Fruit fly (Drosophila melanogaster) whole organism, embryonic: ENCODE data around the gene NimC1.
A peak's percentile ranks its signal among the peaks of the same experiment; 100 is the strongest.

ENCODE experiments used
- Adf1 ChIP-seq: fragments of 200-800 bp; sonication (Bioruptor generic); IDR thresholded peaks from 2 replicates; pipeline ENCODE4 v1.3.6; 2022; ENCODE audit warnings: missing biosample characterization, missing genetic modification characterization
- B-H2 ChIP-seq: fragments of 200-800 bp; sonication (Bioruptor generic); optimal IDR thresholded peaks from 2 replicates; lab custom pipeline; 2018; ENCODE audit warnings: missing biosample characterization, mild to moderate bottlenecking, missing genetic modification characterization
- CG10979 ChIP-seq: fragments of 200-800 bp; sonication (Bioruptor generic); optimal IDR thresholded peaks from 2 replicates; lab custom pipeline; 2018; ENCODE audit warnings: missing biosample characterization, mild to moderate bottlenecking, missing genetic modification characterization, moderate library complexity
- CG12391 ChIP-seq: fragments of 200-800 bp; sonication (Bioruptor generic); optimal IDR thresholded peaks from 3 replicates; lab custom pipeline; 2018; ENCODE audit warnings: missing biosample characterization, mild to moderate bottlenecking, missing genetic modification characterization, moderate library complexity
- CG14014 ChIP-seq: fragments of 200-800 bp; sonication (Bioruptor generic); IDR thresholded peaks from 2 replicates; pipeline ENCODE4 v1.3.6; 2022; ENCODE audit warnings: missing biosample characterization, missing genetic modification characterization
- CG14050 ChIP-seq: fragments of 200-800 bp; sonication (Bioruptor generic); IDR thresholded peaks from 3 replicates; pipeline ENCODE4 v1.3.6; 2022; ENCODE audit warnings: missing biosample characterization, missing genetic modification characterization
- CG15269 ChIP-seq: fragments of 200-800 bp; sonication (Bioruptor generic); optimal IDR thresholded peaks from 2 replicates; lab custom pipeline; 2018; ENCODE audit warnings: missing biosample characterization, mild to moderate bottlenecking, missing genetic modification characterization, moderate library complexity
- CG16779 ChIP-seq: fragments of 200-800 bp; sonication (Bioruptor generic); IDR thresholded peaks from 2 replicates; pipeline ENCODE4 v1.3.6; 2022; ENCODE audit warnings: missing biosample characterization, missing genetic modification characterization
- CG1792 ChIP-seq: fragments of 200-800 bp; sonication (Bioruptor generic); optimal IDR thresholded peaks from 2 replicates; lab custom pipeline; 2016; ENCODE audit warnings: missing biosample characterization, missing genetic modification characterization
- CG2712 ChIP-seq: fragments of 200-800 bp; optimal IDR thresholded peaks from 3 replicates; lab custom pipeline; 2019; ENCODE audit warnings: missing biosample characterization, mild to moderate bottlenecking, missing genetic modification characterization, moderate library complexity
- CG31365 ChIP-seq: fragments of 200-800 bp; sonication (Bioruptor generic); optimal IDR thresholded peaks from 2 replicates; lab custom pipeline; 2018; ENCODE audit warnings: missing biosample characterization, mild to moderate bottlenecking, missing genetic modification characterization
- CG42726 ChIP-seq: fragments of 200-800 bp; sonication (Bioruptor generic); IDR thresholded peaks from 2 replicates; pipeline ENCODE4 v1.3.6; 2022; ENCODE audit warnings: missing biosample characterization, missing genetic modification characterization; ENCODE audit not compliant: partially characterized antibody
- CG4404 ChIP-seq: fragments of 200-800 bp; sonication (Bioruptor generic); IDR thresholded peaks from 2 replicates; pipeline ENCODE4 v1.3.6; 2022; ENCODE audit warnings: missing biosample characterization, missing genetic modification characterization
- CG6683 ChIP-seq: fragments of 200-800 bp; sonication (Bioruptor generic); optimal IDR thresholded peaks from 2 replicates; lab custom pipeline; 2017; ENCODE audit warnings: missing biosample characterization, mild to moderate bottlenecking, missing genetic modification characterization, missing genetic modification reagents
- CG7987 ChIP-seq: fragments of 200-800 bp; sonication (Bioruptor generic); optimal IDR thresholded peaks from 2 replicates; lab custom pipeline; 2018; ENCODE audit warnings: missing biosample characterization, mild to moderate bottlenecking, missing genetic modification characterization, moderate library complexity
- CG9876 ChIP-seq: fragments of 200-800 bp; sonication (Bioruptor generic); optimal IDR thresholded peaks from 2 replicates; lab custom pipeline; 2016; ENCODE audit warnings: missing biosample characterization, missing genetic modification characterization
- Chrac-16 ChIP-seq: fragments of 200-800 bp; sonication (Bioruptor generic); optimal IDR thresholded peaks from 3 replicates; lab custom pipeline; 2016; ENCODE audit warnings: missing biosample characterization, missing genetic modification characterization
- CkIIα-i1 ChIP-seq: fragments of 200-800 bp; sonication (Bioruptor generic); IDR thresholded peaks from 2 replicates; pipeline ENCODE4 v1.3.6; 2022; ENCODE audit warnings: missing biosample characterization, missing genetic modification characterization
- Dp ChIP-seq: fragments of 200-800 bp; sonication (Bioruptor generic); optimal IDR thresholded peaks from 2 replicates; lab custom pipeline; 2018; ENCODE audit warnings: missing biosample characterization, mild to moderate bottlenecking, missing genetic modification characterization, moderate library complexity
- E2f2 ChIP-seq: fragments of 200-800 bp; sonication (Bioruptor generic); IDR thresholded peaks from 2 replicates; pipeline ENCODE4 v1.3.6; 2022; ENCODE audit warnings: missing biosample characterization, missing genetic modification characterization
- GATAe ChIP-seq: fragments of 200-800 bp; sonication (Bioruptor generic); conservative IDR thresholded peaks from 2 replicates; pipeline ENCODE4 v1.3.6; 2022; ENCODE audit warnings: missing biosample characterization, missing genetic modification characterization
- Hmx ChIP-seq: fragments of 200-800 bp; sonication (Bioruptor generic); optimal IDR thresholded peaks from 2 replicates; lab custom pipeline; 2016; ENCODE audit warnings: missing biosample characterization, missing genetic modification characterization
- Mrtf ChIP-seq: fragments of 200-800 bp; sonication (Bioruptor generic); IDR thresholded peaks from 3 replicates; pipeline ENCODE4 v1.3.6; 2022; ENCODE audit warnings: missing biosample characterization, missing genetic modification characterization
- NC2α ChIP-seq: fragments of 200-800 bp; sonication (Bioruptor generic); optimal IDR thresholded peaks from 2 replicates; lab custom pipeline; 2016; ENCODE audit warnings: missing biosample characterization, missing genetic modification characterization
- NfI ChIP-seq: fragments of 200-800 bp; sonication (Bioruptor generic); optimal IDR thresholded peaks from 3 replicates; lab custom pipeline; 2018; ENCODE audit warnings: missing biosample characterization, mild to moderate bottlenecking, missing genetic modification characterization, moderate library complexity
- Sry-β ChIP-seq: fragments of 200-800 bp; sonication (Bioruptor generic); optimal IDR thresholded peaks from 2 replicates; lab custom pipeline; 2018; ENCODE audit warnings: missing biosample characterization, mild to moderate bottlenecking, missing genetic modification characterization, moderate library complexity
- Tbp ChIP-seq: fragments of >200 bp; optimal IDR thresholded peaks from 2 replicates; lab custom pipeline; 2018; ENCODE audit warnings: missing biosample characterization, missing genetic modification characterization
- Trl ChIP-seq, 3 experiments: fragments of >200 bp in 2 of 3; fragments of 200-800 bp in 1 of 3; sonication (Bioruptor generic) in 1 of 3; optimal IDR thresholded peaks; 2 replicates in 1 of 3; 3 replicates in 2 of 3; lab custom pipeline; 2016 to 2017; ENCODE audit warnings: missing biosample characterization in 1 of 3, missing genetic modification characterization in 1 of 3
- Usf ChIP-seq: fragments of 200-800 bp; sonication (Bioruptor generic); optimal IDR thresholded peaks from 2 replicates; lab custom pipeline; 2017; ENCODE audit warnings: missing genotype, missing biosample characterization, missing genetic modification characterization
- al ChIP-seq: fragments of 200-800 bp; sonication (Bioruptor generic); IDR thresholded peaks from 2 replicates; pipeline ENCODE4 v1.3.6; 2022; ENCODE audit warnings: missing biosample characterization, missing genetic modification characterization
- ap ChIP-seq: fragments of 200-800 bp; sonication (Bioruptor generic); IDR thresholded peaks from 2 replicates; pipeline ENCODE4 v1.3.6; 2022; ENCODE audit warnings: missing biosample characterization, missing genetic modification characterization
- bsh ChIP-seq, 2 experiments: fragments of 200-800 bp; sonication (Bioruptor generic); optimal IDR thresholded peaks; 2 replicates each; lab custom pipeline; 2017 to 2018; ENCODE audit warnings: mild to moderate bottlenecking in 2 of 2, missing biosample characterization in 2 of 2, missing genetic modification characterization in 2 of 2, moderate library complexity in 1 of 2
- crc ChIP-seq: fragments of 200-800 bp; sonication (Bioruptor generic); optimal IDR thresholded peaks from 2 replicates; lab custom pipeline; 2016; ENCODE audit warnings: missing biosample characterization, missing genetic modification characterization
- dmrt99B ChIP-seq: fragments of 200-800 bp; sonication (Bioruptor generic); optimal IDR thresholded peaks from 2 replicates; lab custom pipeline; 2018; ENCODE audit warnings: missing biosample characterization, mild to moderate bottlenecking, missing genetic modification characterization, moderate library complexity
- en ChIP-seq: fragments of 200-800 bp; sonication (Bioruptor generic); optimal IDR thresholded peaks from 2 replicates; lab custom pipeline; 2016; ENCODE audit warnings: missing biosample characterization, missing genetic modification characterization
- gcm2 ChIP-seq: fragments of 200-800 bp; sonication (Bioruptor generic); optimal IDR thresholded peaks from 2 replicates; lab custom pipeline; 2016; ENCODE audit warnings: missing biosample characterization, missing genetic modification characterization
- hb ChIP-seq: fragments of 200-800 bp; sonication (Bioruptor generic); IDR thresholded peaks from 3 replicates; pipeline ENCODE4 v1.3.6; 2022; ENCODE audit warnings: missing biosample characterization, missing genetic modification characterization; ENCODE audit not compliant: partially characterized antibody
- klu ChIP-seq: fragments of 200-800 bp; sonication (Bioruptor generic); IDR thresholded peaks from 2 replicates; pipeline ENCODE4 v1.3.6; 2022; ENCODE audit warnings: missing biosample characterization, missing genetic modification characterization
- nmo ChIP-seq: fragments of 200-800 bp; sonication (Bioruptor generic); optimal IDR thresholded peaks from 2 replicates; lab custom pipeline; 2018; ENCODE audit warnings: missing biosample characterization, mild to moderate bottlenecking, missing genetic modification characterization, moderate library complexity
- pb ChIP-seq: fragments of 200-800 bp; sonication (Bioruptor generic); optimal IDR thresholded peaks from 3 replicates; lab custom pipeline; 2016; ENCODE audit warnings: missing biosample characterization, missing genetic modification characterization
- prd ChIP-seq, 3 experiments: fragments of >200 bp in 2 of 3; fragments of 200-800 bp in 1 of 3; sonication (Bioruptor generic) in 1 of 3; optimal IDR thresholded peaks in 2 of 3; IDR thresholded peaks in 1 of 3; 2 replicates in 2 of 3; 3 replicates in 1 of 3; pipeline versions ENCODE4 v1.3.6 to Lab custom; 2017 to 2022; ENCODE audit warnings: missing biosample characterization in 1 of 3, missing genetic modification characterization in 1 of 3
- ranshi ChIP-seq: fragments of 200-800 bp; sonication (Bioruptor generic); IDR thresholded peaks from 2 replicates; pipeline ENCODE4 v1.3.6; 2022; ENCODE audit warnings: missing biosample characterization, missing genetic modification characterization
- schlank ChIP-seq: fragments of 200-800 bp; sonication (Bioruptor generic); optimal IDR thresholded peaks from 2 replicates; lab custom pipeline; 2018; ENCODE audit warnings: missing biosample characterization, mild to moderate bottlenecking, missing genetic modification characterization
- shn ChIP-seq: fragments of 200-800 bp; sonication (Bioruptor generic); optimal IDR thresholded peaks from 3 replicates; lab custom pipeline; 2016; ENCODE audit warnings: missing biosample characterization, missing genetic modification characterization
- so ChIP-seq: fragments of 200-800 bp; sonication (Bioruptor generic); IDR thresholded peaks from 3 replicates; pipeline ENCODE4 v1.3.6; 2022; ENCODE audit warnings: missing biosample characterization, missing genetic modification characterization
- sob ChIP-seq: fragments of 200-800 bp; sonication (Bioruptor generic); IDR thresholded peaks from 2 replicates; pipeline ENCODE4 v1.3.6; 2022; ENCODE audit warnings: missing biosample characterization, missing genetic modification characterization
- stc ChIP-seq: fragments of 200-800 bp; sonication (Bioruptor generic); IDR thresholded peaks from 2 replicates; pipeline ENCODE4 v1.3.6; 2022; ENCODE audit warnings: missing biosample characterization, missing genetic modification characterization
- wor ChIP-seq: fragments of 200-800 bp; sonication (Bioruptor generic); IDR thresholded peaks from 2 replicates; pipeline ENCODE4 v1.3.6; 2022; ENCODE audit warnings: missing biosample characterization, missing genetic modification characterization
- zfh1 ChIP-seq: fragments of 200-800 bp; sonication (Bioruptor generic); IDR thresholded peaks from 3 replicates; pipeline ENCODE4 v1.3.6; 2022; ENCODE audit warnings: missing biosample characterization, missing genetic modification characterization

NimC1 gene

dm6 chr2L:14022130-14022735, 45.7 kb upstream of the NimC1 start (continued):
- TF ChIP-seq bsh (GFP tag; optimal IDR thresholded peaks at IDR 0.05; lab: Kevin White, UChicago) (peak; percentile 65 to 96), CG15269 (tag; lab: Kevin White, UChicago) (peak; percentile 96), hb (GFP tag; lab: Robert Waterston, UW) (no peak), CG10979 (tag; lab: Kevin White, UChicago) (peak; percentile 94), stc (peak; percentile 93), ap (GFP tag; lab: Robert Waterston, UW) (peak; percentile 74), Chrac-16 (GFP tag; lab: Kevin White, UChicago) (peak; percentile 61), Adf1 (peak; percentile 78; the same call in 1 of the 2 replicates), CG7987 (GFP tag; lab: Kevin White, UChicago) (peak; percentile 60), CG1792 (GFP tag; lab: Kevin White, UChicago) (peak; percentile 26), Sry-β (GFP tag; lab: Kevin White, UChicago) (peak; percentile 19), shn (GFP tag; lab: Kevin White, UChicago) (peak; percentile 64), Mrtf (peak; percentile 88), NfI (GFP tag; lab: Kevin White, UChicago) (peak; percentile 93), Hmx (GFP tag; lab: Kevin White, UChicago) (peak; percentile 14), CG2712 (tag; lab: Kevin White, UChicago) (peak; percentile 98), so (GFP tag; lab: Robert Waterston, UW) (peak; percentile 89), CG16779 (GFP tag; lab: Robert Waterston, UW) (no peak), schlank (peak; percentile 54), prd (optimal IDR thresholded peaks at IDR 0.05; lab: Kevin White, UChicago) (no peak), prd (GFP tag; IDR thresholded peaks at IDR 0.05; lab: Robert Waterston, UW) (peak; percentile 90), Trl (optimal IDR thresholded peaks at IDR 0.05; lab: Kevin White, UChicago) (no peak), Trl (GFP tag; optimal IDR thresholded peaks at IDR 0.05; lab: Kevin White, UChicago) (no peak), CG14050 (GFP tag; lab: Robert Waterston, UW) (peak; percentile 88), pb (no peak), CG6683 (peak; percentile 91), ranshi (GFP tag; lab: Robert Waterston, UW) (peak; percentile 94), CG4404 (GFP tag; lab: Robert Waterston, UW) (peak; percentile 82), CG9876 (GFP tag; lab: Kevin White, UChicago) (peak; percentile 52), B-H2 (GFP tag; lab: Kevin White, UChicago) (peak; percentile 78), wor (GFP tag; lab: Robert Waterston, UW) (peak; percentile 88), CG42726 (GFP tag; lab: Robert Waterston, UW) (0 out of 2 replicates have a peak, but pooled peaks have one; percentile 20), crc (GFP tag; lab: Kevin White, UChicago) (no peak), Tbp (no peak), CkIIα-i1 (GFP tag; lab: Robert Waterston, UW) (0 out of 2 replicates have a peak, but pooled peaks have one; percentile 23), dmrt99B (tag; lab: Kevin White, UChicago) (peak; percentile 96), GATAe (peak; percentile 69), zfh1 (peak; percentile 87), klu (GFP tag; lab: Robert Waterston, UW) (peak; percentile 91), en (GFP tag; lab: Kevin White, UChicago) (peak; percentile 12), CG12391 (tag; lab: Kevin White, UChicago) (peak; percentile 97), Dp (GFP tag; lab: Kevin White, UChicago) (no peak), sob (GFP tag; lab: Robert Waterston, UW) (peak; percentile 89), Usf (peak; percentile 72), NC2α (GFP tag; lab: Kevin White, UChicago) (no peak), al (peak; percentile 93), nmo (GFP tag; lab: Kevin White, UChicago) (peak; percentile 98), CG14014 (GFP tag; lab: Robert Waterston, UW) (peak; percentile 88), CG31365 (no peak), E2f2 (GFP tag; lab: Robert Waterston, UW) (peak; percentile 69), gcm2 (GFP tag; lab: Kevin White, UChicago) (no peak)
